Worm (Caenorhabditis elegans) whole organism, L3 larva: ENCODE measurements around the gene nspb-9.
A peak's percentile ranks its signal among the peaks of the same experiment; 100 is the strongest.

Source experiments
- R02D3.7 ChIP-seq: fragments of 150-350 bp; optimal IDR thresholded peaks from 2 replicates; lab custom pipeline; 2014; ENCODE audit warnings: missing biosample characterization, missing genetic modification characterization
- ZK546.5 ChIP-seq: sonication (generic microtip); optimal IDR thresholded peaks from 2 replicates; lab custom pipeline; 2017; ENCODE audit warnings: missing biosample characterization, missing genetic modification characterization
- aly-2 ChIP-seq: fragments of 150-350 bp; optimal IDR thresholded peaks from 2 replicates; lab custom pipeline; 2014; ENCODE audit warnings: missing biosample characterization, missing genetic modification characterization
- ama-1 ChIP-seq: fragments of 150-350 bp; optimal IDR thresholded peaks from 2 replicates; lab custom pipeline; 2018
- ceh-16 ChIP-seq: sonication (generic microtip); optimal IDR thresholded peaks from 2 replicates; lab custom pipeline; 2017; ENCODE audit warnings: missing biosample characterization, missing genetic modification characterization
- ceh-82 ChIP-seq: fragments of 150-350 bp; optimal IDR thresholded peaks from 2 replicates; lab custom pipeline; 2014; ENCODE audit warnings: missing biosample characterization, missing genetic modification characterization
- ceh-9 ChIP-seq: sonication (generic microtip); optimal IDR thresholded peaks from 2 replicates; lab custom pipeline; 2018; ENCODE audit warnings: missing biosample characterization, missing genetic modification characterization
- daf-12 ChIP-seq: fragments of 150-350 bp; optimal IDR thresholded peaks from 2 replicates; lab custom pipeline; 2014; ENCODE audit warnings: missing biosample characterization, missing genetic modification reagents, missing genetic modification characterization
- elt-2 ChIP-seq: sonication (generic microtip); optimal IDR thresholded peaks from 2 replicates; lab custom pipeline; 2016; ENCODE audit warnings: missing genetic modification reagents, mild to moderate bottlenecking, missing genetic modification characterization, missing compliant biosample characterization
- elt-3 ChIP-seq, 3 experiments: fragments of 150-350 bp in 1 of 3; sonication (generic microtip) in 2 of 3; optimal IDR thresholded peaks; 2 replicates in 2 of 3; 4 replicates in 1 of 3; lab custom pipeline; 2014 to 2017; ENCODE audit warnings: missing biosample characterization in 3 of 3, missing genetic modification characterization in 3 of 3
- eor-1 ChIP-seq, 2 experiments: fragments of 150-350 bp; optimal IDR thresholded peaks; 2 replicates each; lab custom pipeline; 2014 to 2018; ENCODE audit warnings: missing biosample characterization in 2 of 2, missing genetic modification characterization in 2 of 2
- fkh-10 ChIP-seq: sonication (generic microtip); optimal IDR thresholded peaks from 2 replicates; lab custom pipeline; 2017; ENCODE audit warnings: missing biosample characterization, missing genetic modification reagents, missing genetic modification characterization
- fkh-2 ChIP-seq: fragments of 150-350 bp; optimal IDR thresholded peaks from 2 replicates; lab custom pipeline; 2014; ENCODE audit warnings: missing biosample characterization, missing genetic modification reagents, missing genetic modification characterization
- hmg-11 ChIP-seq: sonication (generic microtip); optimal IDR thresholded peaks from 2 replicates; lab custom pipeline; 2016; ENCODE audit warnings: missing genetic modification characterization, missing compliant biosample characterization
- jun-1 ChIP-seq: fragments of 150-350 bp; optimal IDR thresholded peaks from 2 replicates; lab custom pipeline; 2014; ENCODE audit warnings: missing biosample characterization, missing genetic modification reagents, missing genetic modification characterization
- lin-15B ChIP-seq: fragments of 150-350 bp; optimal IDR thresholded peaks from 2 replicates; lab custom pipeline; 2014; ENCODE audit warnings: missing biosample characterization, missing genetic modification characterization
- lin-39 ChIP-seq: fragments of 150-350 bp; optimal IDR thresholded peaks from 2 replicates; lab custom pipeline; 2018; ENCODE audit warnings: missing biosample characterization, missing genetic modification reagents, missing genetic modification characterization
- lsy-12 ChIP-seq: sonication (generic microtip); optimal IDR thresholded peaks from 2 replicates; lab custom pipeline; 2016; ENCODE audit warnings: mild to moderate bottlenecking, missing genetic modification characterization, missing compliant biosample characterization
- mdl-1 ChIP-seq: fragments of 150-350 bp; optimal IDR thresholded peaks from 2 replicates; lab custom pipeline; 2014; ENCODE audit warnings: missing biosample characterization, missing genetic modification characterization
- mml-1 ChIP-seq: fragments of 150-350 bp; sonication (generic microtip); optimal IDR thresholded peaks from 3 replicates; lab custom pipeline; 2014; ENCODE audit warnings: missing biosample characterization, missing genetic modification characterization
- nfya-1 ChIP-seq: sonication (generic microtip); optimal IDR thresholded peaks from 2 replicates; lab custom pipeline; 2017; ENCODE audit warnings: missing genetic modification characterization, mild to moderate bottlenecking, missing compliant biosample characterization, antibody characterized with exemption, moderate library complexity; ENCODE audit not compliant: insufficient read depth
- nhr-23 ChIP-seq: fragments of 150-350 bp; optimal IDR thresholded peaks from 2 replicates; lab custom pipeline; 2014; ENCODE audit warnings: missing biosample characterization, missing genetic modification reagents, missing genetic modification characterization
- nhr-237 ChIP-seq: fragments of 150-350 bp; optimal IDR thresholded peaks from 2 replicates; lab custom pipeline; 2014; ENCODE audit warnings: missing biosample characterization, missing genetic modification characterization
- nhr-25 ChIP-seq: sonication (generic microtip); optimal IDR thresholded peaks from 2 replicates; lab custom pipeline; 2017; ENCODE audit warnings: missing biosample characterization, missing genetic modification characterization
- nhr-28 ChIP-seq: fragments of 150-350 bp; optimal IDR thresholded peaks from 2 replicates; lab custom pipeline; 2014; ENCODE audit warnings: missing biosample characterization, missing genetic modification characterization
- nhr-43 ChIP-seq: sonication (generic microtip); optimal IDR thresholded peaks from 2 replicates; lab custom pipeline; 2016; ENCODE audit warnings: mild to moderate bottlenecking, missing genetic modification characterization, missing compliant biosample characterization; ENCODE audit not compliant: poor library complexity, severe bottlenecking
- nhr-67 ChIP-seq: fragments of 150-350 bp; optimal IDR thresholded peaks from 2 replicates; lab custom pipeline; 2014; ENCODE audit warnings: missing biosample characterization, missing genetic modification characterization
- nhr-76 ChIP-seq: fragments of 150-350 bp; sonication (generic microtip); optimal IDR thresholded peaks from 5 replicates; lab custom pipeline; 2014; ENCODE audit warnings: missing biosample characterization, missing genetic modification characterization
- pha-4 ChIP-seq: fragments of 150-350 bp; optimal IDR thresholded peaks from 2 replicates; lab custom pipeline; 2014; ENCODE audit warnings: missing biosample characterization, missing genetic modification reagents, missing genetic modification characterization
- skn-1 ChIP-seq: fragments of 150-350 bp; optimal IDR thresholded peaks from 2 replicates; lab custom pipeline; 2014; ENCODE audit warnings: missing biosample characterization, missing genetic modification characterization
- snpc-4 ChIP-seq: fragments of 150-350 bp; optimal IDR thresholded peaks from 2 replicates; lab custom pipeline; 2014; ENCODE audit warnings: missing biosample characterization, missing genetic modification characterization
- tbx-2 ChIP-seq: sonication (generic microtip); optimal IDR thresholded peaks from 2 replicates; lab custom pipeline; 2016; ENCODE audit warnings: mild to moderate bottlenecking, missing genetic modification characterization, missing compliant biosample characterization
- unc-62 ChIP-seq: fragments of 150-350 bp; sonication (generic microtip); optimal IDR thresholded peaks from 4 replicates; lab custom pipeline; 2014; ENCODE audit warnings: missing biosample characterization, missing genetic modification reagents, missing genetic modification characterization
- zag-1 ChIP-seq: fragments of 150-350 bp; optimal IDR thresholded peaks from 2 replicates; lab custom pipeline; 2014; ENCODE audit warnings: missing biosample characterization, missing genetic modification characterization
- ztf-11 ChIP-seq: fragments of 150-350 bp; optimal IDR thresholded peaks from 2 replicates; lab custom pipeline; 2014; ENCODE audit warnings: missing biosample characterization, missing genetic modification characterization
- ztf-4 ChIP-seq: fragments of 150-350 bp; optimal IDR thresholded peaks from 2 replicates; lab custom pipeline; 2014; ENCODE audit warnings: missing biosample characterization, missing genetic modification characterization

The nspb-9 gene

ce11 chrII:14569322-14569721 lies 11.3 kb upstream of the nspb-9 start:
- TF ChIP-seq zag-1 (no peak), fkh-2 (tag; lab: Kevin White, UChicago) (no peak), tbx-2 (tag; lab: Kevin White, UChicago) (peak; percentile 65), mml-1 (tag; lab: Kevin White, UChicago) (no peak), fkh-10 (GFP tag; lab: Kevin White, UChicago) (peak; percentile 60), lin-39 (tag; lab: Kevin White, UChicago) (peak; percentile 53), ceh-16 (tag; lab: Kevin White, UChicago) (no peak), nfya-1 (tag; lab: Kevin White, UChicago) (peak; percentile 25), ama-1 (lab: Kevin White, UChicago) (no peak), hmg-11 (tag; lab: Kevin White, UChicago) (peak; percentile 56), mdl-1 (no peak), ceh-82 (tag; lab: Kevin White, UChicago) (no peak), snpc-4 (tag; lab: Kevin White, UChicago) (no peak), elt-2 (tag; lab: Kevin White, UChicago) (no peak), nhr-25 (tag; lab: Kevin White, UChicago) (no peak)

- TF ChIP-seq ztf-4 (tag; lab: Kevin White, UChicago) (no peak), pha-4 (peak; percentile 88)
Measured at ce11 chrII:14570541-14571160, 10.0 kb upstream of the nspb-9 start.

ce11 chrII:14573315-14573714 lies 7.3 kb upstream of the nspb-9 start, which contains the start of gene madf-5:
TSS of gene madf-5 (plus strand) at chrII:14573615.
- TF ChIP-seq lin-39 (tag; lab: Kevin White, UChicago) (no peak), jun-1 (no peak), fkh-10 (GFP tag; lab: Kevin White, UChicago) (no peak), fkh-2 (tag; lab: Kevin White, UChicago) (no peak), lsy-12 (no peak), nhr-76 (tag; lab: Kevin White, UChicago) (no peak), lin-15B (tag; lab: Kevin White, UChicago) (no peak), nhr-237 (tag; lab: Kevin White, UChicago) (no peak), daf-12 (tag; lab: Kevin White, UChicago) (no peak), ceh-9 (tag; lab: Kevin White, UChicago) (no peak), nhr-67 (no peak), unc-62 (GFP tag; lab: Kevin White, UChicago) (no peak), ceh-82 (tag; lab: Kevin White, UChicago) (no peak), nfya-1 (tag; lab: Kevin White, UChicago) (no peak), ZK546.5 (tag; lab: Kevin White, UChicago) (no peak), eor-1 (tag; optimal IDR thresholded peaks at IDR 0.05; lab: Kevin White, UChicago) (no peak), pha-4 (no peak), zag-1 (no peak)

- TF ChIP-seq ztf-4 (tag; lab: Kevin White, UChicago) (no peak), aly-2 (tag; lab: Kevin White, UChicago) (no peak), tbx-2 (tag; lab: Kevin White, UChicago) (no peak), ZK546.5 (tag; lab: Kevin White, UChicago) (no peak), R02D3.7 (tag; lab: Kevin White, UChicago) (no peak), skn-1 (no peak), nhr-43 (tag; lab: Kevin White, UChicago) (no peak), jun-1 (no peak), hmg-11 (tag; lab: Kevin White, UChicago) (no peak), ztf-11 (no peak), lsy-12 (no peak), nhr-23 (no peak), elt-2 (tag; lab: Kevin White, UChicago) (no peak), nhr-28 (tag; lab: Kevin White, UChicago) (no peak), pha-4 (no peak), elt-3 (tag; optimal IDR thresholded peaks at IDR 0.05; lab: Kevin White, UChicago) (no peak), fkh-2 (tag; lab: Kevin White, UChicago) (no peak), snpc-4 (tag; lab: Kevin White, UChicago) (no peak)
Measured at ce11 chrII:14574790-14575189, 5.9 kb upstream of the nspb-9 start.
